Worm (Caenorhabditis elegans): ENCODE results near the gene gst-29.

DNA sequence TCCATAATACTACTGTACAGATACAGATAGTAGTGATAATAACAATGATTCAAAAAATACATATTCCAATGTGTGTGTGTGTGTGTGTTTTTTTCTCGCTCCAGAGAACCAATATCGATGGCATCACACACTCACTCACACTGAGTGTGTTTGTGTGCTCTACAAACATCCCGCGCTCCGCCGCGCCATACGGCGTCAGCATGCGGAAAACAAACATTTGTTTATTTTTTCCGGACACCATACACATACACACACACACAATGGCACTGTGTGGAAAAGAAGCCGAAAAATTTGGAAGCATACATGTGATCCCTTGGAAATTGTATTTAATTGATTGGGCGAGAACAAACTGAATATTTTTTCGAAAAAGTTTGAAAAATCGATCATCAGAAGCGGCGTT lies 49.4 kb upstream of the gst-29 start:
- TF ChIP-seq scrt-1 (GFP tag; IDR thresholded peaks at IDR 0.05) (no peak), ceh-36 (tag; optimal IDR thresholded peaks at IDR 0.05) (no peak), ama-1 (optimal IDR thresholded peaks at IDR 0.05) (no peak), sea-1 (GFP tag; conservative IDR thresholded peaks at IDR 0.05) (no peak), tbx-11 (GFP tag; IDR thresholded peaks at IDR 0.05) (no peak), ceh-13 (GFP tag; optimal IDR thresholded peaks at IDR 0.05) (no peak), ets-7 (tag; optimal IDR thresholded peaks at IDR 0.05) (no peak), hmbx-1 (tag; optimal IDR thresholded peaks at IDR 0.05) (no peak)
